Fruit fly (Drosophila melanogaster) S2 (cell line): ENCODE data around the gene Tdh.
A peak's percentile ranks its signal among the peaks of the same experiment; 100 is the strongest.

Experiments
- CG8478 ChIP-seq: fragments of >200 bp; optimal IDR thresholded peaks from 2 replicates; lab custom pipeline; 2018
- CTCF ChIP-seq, 2 experiments: fragments of >200 bp; optimal IDR thresholded peaks; 2 replicates each; lab custom pipeline; 2018

Tdh gene

DNA sequence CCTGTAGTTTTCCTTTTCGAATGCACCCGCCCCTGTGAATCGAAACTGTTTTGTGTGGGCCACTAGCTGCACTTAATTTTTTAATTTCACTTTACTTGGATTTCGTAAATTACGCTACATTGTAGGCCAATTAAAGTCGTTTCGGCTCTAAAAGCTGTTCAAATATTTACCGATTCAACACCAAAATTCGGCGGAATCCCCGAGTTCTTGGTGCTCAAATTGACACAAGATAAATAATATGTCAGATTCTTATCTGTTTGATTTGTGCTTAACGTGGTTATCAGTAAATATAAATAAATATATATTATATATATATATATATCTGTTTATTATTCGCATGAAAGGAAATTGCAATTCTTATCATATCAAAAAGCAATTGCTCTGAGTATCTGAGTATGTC is 18.8 kb upstream of the Tdh start:
- TF ChIP-seq CG8478 (lab: Kevin White, UChicago), result no peak
- TF ChIP-seq CTCF (optimal IDR thresholded peaks at IDR 0.05; lab: Kevin White, UChicago), result no peak

- TF ChIP-seq CG8478 (lab: Kevin White, UChicago) (no peak), CTCF (optimal IDR thresholded peaks at IDR 0.05; lab: Kevin White, UChicago) (no peak)
Observed at dm6 chr3L:20448773-20449172, 18.0 kb upstream of the Tdh start.

DNA sequence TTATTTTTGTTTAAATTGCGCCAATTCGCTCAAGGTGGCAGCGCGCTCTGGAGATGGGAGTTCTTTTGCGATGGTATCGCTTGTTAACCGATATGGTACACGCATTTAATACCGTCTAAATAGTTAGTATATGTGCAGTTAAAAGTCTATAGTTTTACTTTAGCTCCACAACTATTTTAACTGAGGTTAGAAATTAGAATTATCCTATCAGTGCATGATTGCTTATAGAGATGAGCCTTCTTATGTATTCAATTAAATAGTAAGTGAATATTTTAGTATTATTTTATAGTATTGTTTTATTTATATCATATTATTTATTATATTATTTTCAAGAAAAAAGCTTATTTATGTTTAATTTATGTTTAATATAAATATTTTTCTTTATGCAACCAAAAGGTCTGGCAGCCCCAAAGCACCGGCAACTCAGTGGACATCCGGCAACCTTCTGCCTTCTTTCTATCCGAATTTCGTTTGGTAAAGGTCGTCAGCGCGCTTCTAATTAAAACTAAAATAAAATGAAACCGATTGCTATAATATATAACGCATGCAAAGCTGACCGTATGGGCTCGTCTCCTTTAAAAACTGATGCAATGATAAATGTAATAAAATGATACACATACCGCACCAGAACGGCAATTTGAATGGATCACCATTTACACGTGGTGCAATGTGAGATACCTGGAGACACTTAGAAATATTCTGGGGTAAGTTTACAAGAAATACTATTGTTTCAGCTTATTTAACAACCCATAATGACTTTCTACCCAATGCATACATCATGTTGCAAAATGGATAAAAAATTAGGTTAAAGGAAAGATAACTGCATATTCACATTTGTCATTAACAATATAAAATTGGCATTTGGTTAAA is 13.7 kb upstream of the Tdh start, which contains the start of gene CG5199:
TSS of gene CG5199 (minus strand) at position 52 of the 870 bp plus-strand sequence.
- TF ChIP-seq CG8478 (lab: Kevin White, UChicago) (no peak), CTCF (optimal IDR thresholded peaks at IDR 0.05; lab: Kevin White, UChicago) (no peak)

- TF ChIP-seq CG8478 (lab: Kevin White, UChicago) (no peak), CTCF (optimal IDR thresholded peaks at IDR 0.05; lab: Kevin White, UChicago) (no peak)
Observed at dm6 chr3L:20460383-20460782, 6.4 kb upstream of the Tdh start, which contains the start of gene mag. mag (plus strand) TSS chr3L:20460683.

dm6 chr3L:20462391-20462790 is 4.4 kb upstream of the Tdh start:
- no peak for TF ChIP-seq CG8478 (lab: Kevin White, UChicago)
- TF ChIP-seq CTCF (optimal IDR thresholded peaks at IDR 0.05; lab: Kevin White, UChicago), result no peak

DNA sequence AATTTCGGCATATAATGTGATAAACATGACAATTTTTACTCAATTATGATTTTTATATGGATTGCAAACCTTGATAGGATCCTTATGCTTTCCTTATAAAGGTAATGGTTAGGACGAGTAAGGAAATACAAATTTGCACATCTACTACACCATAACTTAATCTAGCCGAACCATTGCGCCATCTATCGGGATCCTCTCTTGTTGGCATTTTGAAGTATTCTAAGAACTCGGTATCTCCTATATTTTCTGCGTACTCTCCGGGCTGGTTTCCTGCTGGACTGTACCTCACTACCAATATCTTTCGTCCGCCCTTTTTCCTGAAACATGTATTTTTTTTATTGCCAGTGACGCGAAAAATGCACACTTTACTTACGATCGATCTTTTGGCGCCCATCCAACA is 2.1 kb upstream of the Tdh start, which contains the start of gene atk:
TSS of gene atk (minus strand) at position 186 of the 400 bp plus-strand sequence.
- TF ChIP-seq CTCF (optimal IDR thresholded peaks at IDR 0.05; lab: Kevin White, UChicago), result peak; percentile 59 to 60
- no peak for TF ChIP-seq CG8478 (lab: Kevin White, UChicago)

dm6 chr3L:20465941-20466340 is 803 bp upstream of the Tdh start, which contains the start of gene CG42764:
CG42764 (minus strand) TSS chr3L:20466041.
- TF ChIP-seq CTCF (optimal IDR thresholded peaks at IDR 0.05; lab: Kevin White, UChicago), result no peak
- TF ChIP-seq CG8478 (lab: Kevin White, UChicago), result no peak

DNA sequence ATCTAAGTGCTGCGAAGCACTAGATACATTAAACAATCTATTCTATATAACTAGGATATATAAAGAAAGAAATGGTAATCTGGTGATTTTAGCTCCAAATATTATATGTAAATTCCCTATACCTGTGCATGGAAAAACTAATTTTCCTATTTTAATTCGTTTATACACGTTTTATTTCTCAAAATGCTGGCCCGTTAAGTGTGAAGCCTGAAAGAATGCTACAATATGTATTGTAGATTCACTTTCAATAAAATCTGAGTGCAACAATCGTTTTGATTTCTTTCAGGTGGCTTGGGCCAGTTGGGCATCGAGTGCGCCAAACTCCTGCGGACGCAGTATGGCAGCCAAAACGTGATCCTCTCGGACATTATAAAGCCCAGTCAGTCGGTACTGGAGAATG is 689 bp downstream of the Tdh start:
- TF ChIP-seq CTCF (optimal IDR thresholded peaks at IDR 0.05; lab: Kevin White, UChicago) (no peak), CG8478 (lab: Kevin White, UChicago) (no peak)

DNA sequence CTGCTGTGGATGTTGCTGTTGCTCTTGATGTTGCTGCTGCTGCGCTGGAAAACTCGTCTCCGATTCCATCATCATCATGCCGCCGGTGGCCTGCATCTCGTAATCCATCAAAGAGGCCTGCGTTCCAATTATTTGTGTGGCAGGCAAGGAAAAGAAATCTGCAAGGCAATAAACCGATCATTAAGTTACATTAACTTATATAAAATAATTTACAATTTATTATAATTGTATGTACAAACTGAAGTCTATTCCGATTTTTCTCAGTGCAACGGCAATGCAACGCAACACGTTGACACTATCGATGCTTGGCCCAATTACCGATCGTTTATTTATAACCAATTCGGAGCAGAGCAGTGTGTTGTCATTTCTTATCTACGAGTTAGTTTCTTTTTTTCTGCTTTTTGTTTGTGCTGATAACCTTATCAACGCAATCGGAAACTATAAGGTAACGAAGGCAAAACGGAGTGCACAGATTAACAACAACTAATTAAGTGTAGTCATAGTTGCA is 4.3 kb downstream of the Tdh start:
- TF ChIP-seq CTCF (optimal IDR thresholded peaks at IDR 0.05; lab: Kevin White, UChicago), result no peak
- no peak for TF ChIP-seq CG8478 (lab: Kevin White, UChicago)

DNA sequence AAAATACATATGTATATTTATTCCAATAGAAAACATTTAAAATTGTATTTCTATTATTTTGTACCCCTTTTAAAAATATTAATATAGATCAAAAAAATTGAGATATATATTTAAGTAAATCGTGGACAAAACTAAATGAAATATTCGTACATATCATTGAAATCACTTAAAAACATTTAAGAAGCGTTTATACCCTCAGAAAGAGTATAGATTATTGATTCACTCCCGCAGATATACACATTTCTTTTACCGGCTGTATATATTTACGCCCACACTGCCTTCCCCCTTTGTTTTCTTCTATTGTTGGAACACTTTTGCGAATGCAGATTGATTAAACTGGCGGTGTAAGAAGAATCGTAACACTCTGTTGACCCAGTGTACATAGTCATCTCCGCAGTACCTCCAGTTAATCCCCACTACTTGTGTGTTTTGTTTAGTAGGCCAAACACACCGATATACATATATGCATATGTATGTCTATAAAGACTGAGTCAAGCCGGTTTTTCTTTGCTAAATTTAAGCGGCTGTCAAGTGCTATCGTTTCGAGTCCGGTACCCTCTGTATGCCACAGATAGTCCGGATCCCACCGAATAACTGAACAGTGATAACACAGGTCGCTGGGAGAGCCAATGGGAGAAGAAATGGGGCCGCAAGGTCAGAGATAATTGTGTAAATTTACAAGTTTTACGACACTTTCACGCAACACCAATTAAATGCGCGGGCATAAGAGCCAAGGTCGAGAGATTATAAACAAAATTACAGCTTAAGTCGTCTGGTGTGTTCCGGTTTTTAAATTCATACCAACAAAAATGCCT is 5.0 kb downstream of the Tdh start:
- no peak for TF ChIP-seq CG8478 (lab: Kevin White, UChicago)
- no peak for TF ChIP-seq CTCF (optimal IDR thresholded peaks at IDR 0.05; lab: Kevin White, UChicago)

- no peak for TF ChIP-seq CTCF (optimal IDR thresholded peaks at IDR 0.05; lab: Kevin White, UChicago)
- no peak for TF ChIP-seq CG8478 (lab: Kevin White, UChicago)
Observed at dm6 chr3L:20472607-20473006, 5.9 kb downstream of the Tdh start.

DNA sequence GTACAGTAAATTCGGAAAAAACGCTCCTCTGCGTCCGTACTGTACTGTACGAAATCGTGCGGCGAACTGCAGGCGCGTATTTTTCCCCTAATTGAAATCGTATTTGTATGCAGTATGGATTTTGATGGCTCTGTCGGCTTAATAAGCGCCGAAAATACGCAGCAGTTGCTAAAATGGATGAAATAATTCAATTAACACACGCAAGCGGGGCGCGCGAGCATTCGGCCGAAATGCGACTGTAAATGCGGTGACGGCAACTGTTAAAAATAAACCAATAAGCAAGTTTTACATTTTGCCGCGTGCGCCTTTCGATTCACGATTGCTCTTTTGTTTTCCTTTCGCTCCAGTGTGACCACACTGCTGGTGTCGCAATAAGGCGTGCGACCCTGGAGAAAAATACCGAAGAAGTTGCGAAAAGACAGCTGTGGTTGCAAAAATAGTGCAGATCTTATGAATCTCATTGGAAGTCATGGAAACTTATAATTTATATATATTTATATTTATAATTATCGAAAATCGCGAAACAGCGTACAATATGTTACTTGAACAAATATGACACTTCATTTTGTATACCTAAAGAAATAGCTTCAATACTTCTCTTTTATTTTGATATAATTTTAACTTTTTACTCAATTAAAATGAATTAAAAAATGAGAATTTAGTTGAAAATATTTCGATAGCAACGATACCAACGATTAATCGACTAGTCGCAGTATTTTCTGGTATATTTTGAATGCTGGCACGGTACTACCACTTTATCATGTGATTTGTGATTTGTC is 6.5 kb downstream of the Tdh start, which contains the start of the genes CG32428 and CG5969:
TSS of gene CG32428 (minus strand) at position 703 of the 779 bp plus-strand sequence.
TSS of gene CG5969 (plus strand) at position 763 of the 779 bp plus-strand sequence.
- TF ChIP-seq CTCF (optimal IDR thresholded peaks at IDR 0.05; lab: Kevin White, UChicago) (no peak), CG8478 (lab: Kevin White, UChicago) (no peak)

- no peak for TF ChIP-seq CTCF (optimal IDR thresholded peaks at IDR 0.05; lab: Kevin White, UChicago)
- TF ChIP-seq CG8478 (lab: Kevin White, UChicago), result no peak
Observed at dm6 chr3L:20474197-20474788, 7.5 kb downstream of the Tdh start, which contains the start of gene isoQC. isoQC (plus strand) TSS chr3L:20474466.
